Fruit fly (Drosophila melanogaster) whole organism, embryonic: Measurements from ENCODE around the gene ABCB7.

Experiments used
- Adf1 ChIP-seq: fragments of 200-800 bp; sonication (Bioruptor generic); IDR thresholded peaks from 2 replicates; pipeline ENCODE4 v1.3.6; 2022; ENCODE audit warnings: missing biosample characterization, missing genetic modification characterization
- BtbVII ChIP-seq: fragments of 200-800 bp; sonication (Bioruptor generic); optimal IDR thresholded peaks from 3 replicates; lab custom pipeline; 2017; ENCODE audit warnings: missing biosample characterization, mild to moderate bottlenecking, missing genetic modification characterization
- C15 ChIP-seq: fragments of 200-800 bp; sonication (Bioruptor generic); IDR thresholded peaks from 3 replicates; pipeline ENCODE4 v1.3.6; 2022; ENCODE audit warnings: missing biosample characterization, missing genetic modification characterization
- CG12942 ChIP-seq: fragments of 200-800 bp; sonication (Bioruptor generic); optimal IDR thresholded peaks from 3 replicates; lab custom pipeline; 2016; ENCODE audit warnings: missing biosample characterization, missing genetic modification characterization
- CG13424 ChIP-seq: fragments of 200-800 bp; sonication (Bioruptor generic); optimal IDR thresholded peaks from 2 replicates; lab custom pipeline; 2019; ENCODE audit warnings: missing biosample characterization, mild to moderate bottlenecking, missing genetic modification characterization, moderate library complexity
- CG13775 ChIP-seq: fragments of 200-800 bp; sonication (Bioruptor generic); optimal IDR thresholded peaks from 3 replicates; lab custom pipeline; 2017; ENCODE audit warnings: missing biosample characterization, mild to moderate bottlenecking, missing genetic modification characterization
- CG14014 ChIP-seq: fragments of 200-800 bp; sonication (Bioruptor generic); IDR thresholded peaks from 2 replicates; pipeline ENCODE4 v1.3.6; 2022; ENCODE audit warnings: missing biosample characterization, missing genetic modification characterization
- CG14667 ChIP-seq: fragments of 200-800 bp; sonication (Bioruptor generic); IDR thresholded peaks from 2 replicates; pipeline ENCODE4 v1.3.6; 2022; ENCODE audit warnings: missing biosample characterization, missing genetic modification characterization
- CG2202 ChIP-seq: fragments of 200-800 bp; sonication (Bioruptor generic); optimal IDR thresholded peaks from 2 replicates; lab custom pipeline; 2018; ENCODE audit warnings: missing biosample characterization, mild to moderate bottlenecking, missing genetic modification characterization
- CG30403 ChIP-seq: fragments of 200-800 bp; sonication (Bioruptor generic); optimal IDR thresholded peaks from 3 replicates; lab custom pipeline; 2016; ENCODE audit warnings: missing biosample characterization, missing genetic modification characterization
- CG33213 ChIP-seq: fragments of 200-800 bp; sonication (Bioruptor generic); optimal IDR thresholded peaks from 3 replicates; lab custom pipeline; 2016; ENCODE audit warnings: missing biosample characterization, missing genetic modification characterization
- CG3407 ChIP-seq: fragments of 200-800 bp; sonication (Bioruptor generic); optimal IDR thresholded peaks from 2 replicates; lab custom pipeline; 2018; ENCODE audit warnings: missing biosample characterization, mild to moderate bottlenecking, missing genetic modification characterization
- CG34224 ChIP-seq: fragments of 200-800 bp; sonication (Bioruptor generic); IDR thresholded peaks from 3 replicates; pipeline ENCODE4 v1.3.6; 2022; ENCODE audit warnings: missing biosample characterization, missing genetic modification characterization; ENCODE audit not compliant: partially characterized antibody
- CG5180 ChIP-seq: fragments of 200-800 bp; sonication (Bioruptor generic); optimal IDR thresholded peaks from 3 replicates; lab custom pipeline; 2017; ENCODE audit warnings: missing biosample characterization, missing genetic modification characterization, mild to moderate bottlenecking, moderate library complexity, missing genetic modification reagents
- CG6689 ChIP-seq: fragments of 200-800 bp; sonication (Bioruptor generic); IDR thresholded peaks from 2 replicates; pipeline ENCODE4 v1.3.6; 2022; ENCODE audit warnings: missing biosample characterization, missing genetic modification characterization
- CG7357 ChIP-seq: fragments of 200-800 bp; sonication (Bioruptor generic); IDR thresholded peaks from 3 replicates; pipeline ENCODE4 v1.3.6; 2022; ENCODE audit warnings: missing biosample characterization, missing genetic modification characterization
- Camta ChIP-seq: fragments of 200-800 bp; sonication (Bioruptor generic); optimal IDR thresholded peaks from 2 replicates; lab custom pipeline; 2016; ENCODE audit warnings: missing biosample characterization, missing genetic modification characterization
- Dip3 ChIP-seq: fragments of 200-800 bp; sonication (Bioruptor generic); optimal IDR thresholded peaks from 3 replicates; lab custom pipeline; 2016; ENCODE audit warnings: missing biosample characterization, missing genetic modification characterization
- Dref ChIP-seq: fragments of 200-800 bp; sonication (Bioruptor generic); IDR thresholded peaks from 2 replicates; pipeline ENCODE4 v1.3.6; 2022; ENCODE audit warnings: missing biosample characterization, missing genetic modification characterization
- Gsc ChIP-seq: fragments of 200-800 bp; sonication (Bioruptor generic); IDR thresholded peaks from 2 replicates; pipeline ENCODE4 v1.3.6; 2022; ENCODE audit warnings: missing biosample characterization, missing genetic modification characterization
- H2.0 ChIP-seq: fragments of 200-800 bp; sonication (Bioruptor generic); IDR thresholded peaks from 2 replicates; pipeline ENCODE4 v1.3.6; 2022; ENCODE audit warnings: missing biosample characterization, missing genetic modification characterization
- HHEX ChIP-seq: fragments of 200-800 bp; sonication (Bioruptor generic); optimal IDR thresholded peaks from 3 replicates; lab custom pipeline; 2017; ENCODE audit warnings: missing biosample characterization, mild to moderate bottlenecking, missing genetic modification characterization, missing genetic modification reagents
- Hmx ChIP-seq: fragments of 200-800 bp; sonication (Bioruptor generic); optimal IDR thresholded peaks from 2 replicates; lab custom pipeline; 2016; ENCODE audit warnings: missing biosample characterization, missing genetic modification characterization
- Max ChIP-seq: fragments of 200-800 bp; sonication (Bioruptor generic); optimal IDR thresholded peaks from 2 replicates; lab custom pipeline; 2016; ENCODE audit warnings: missing biosample characterization, mild to moderate bottlenecking, missing genetic modification characterization
- Meics ChIP-seq: fragments of 200-800 bp; sonication (Bioruptor generic); optimal IDR thresholded peaks from 2 replicates; lab custom pipeline; 2017; ENCODE audit warnings: missing biosample characterization, mild to moderate bottlenecking, missing genetic modification characterization
- Mes4 ChIP-seq: fragments of 200-800 bp; sonication (Bioruptor generic); optimal IDR thresholded peaks from 2 replicates; lab custom pipeline; 2016; ENCODE audit warnings: missing biosample characterization, missing genetic modification characterization
- Ssrp ChIP-seq: fragments of 200-800 bp; sonication (Bioruptor generic); optimal IDR thresholded peaks from 2 replicates; lab custom pipeline; 2018; ENCODE audit warnings: missing biosample characterization, mild to moderate bottlenecking, missing genetic modification characterization, moderate library complexity
- Vsx1 ChIP-seq: fragments of 200-800 bp; sonication (Bioruptor generic); optimal IDR thresholded peaks from 2 replicates; lab custom pipeline; 2017; ENCODE audit warnings: missing biosample characterization, mild to moderate bottlenecking, missing genetic modification characterization, missing genetic modification reagents
- Xbp1 ChIP-seq: fragments of 200-800 bp; sonication (Bioruptor generic); optimal IDR thresholded peaks from 3 replicates; lab custom pipeline; 2016; ENCODE audit warnings: missing biosample characterization, mild to moderate bottlenecking, missing genetic modification characterization
- al ChIP-seq: fragments of 200-800 bp; sonication (Bioruptor generic); IDR thresholded peaks from 2 replicates; pipeline ENCODE4 v1.3.6; 2022; ENCODE audit warnings: missing biosample characterization, missing genetic modification characterization
- bbx ChIP-seq: fragments of 200-800 bp; sonication (Bioruptor generic); IDR thresholded peaks from 2 replicates; pipeline ENCODE4 v1.3.6; 2022; ENCODE audit warnings: missing biosample characterization, missing genetic modification characterization; ENCODE audit not compliant: partially characterized antibody
- cg ChIP-seq: fragments of 200-800 bp; sonication (Bioruptor generic); optimal IDR thresholded peaks from 3 replicates; lab custom pipeline; 2019; ENCODE audit warnings: missing biosample characterization, mild to moderate bottlenecking, missing genetic modification characterization, moderate library complexity
- corto ChIP-seq: fragments of 200-800 bp; sonication (Bioruptor generic); optimal IDR thresholded peaks from 2 replicates; lab custom pipeline; 2016; ENCODE audit warnings: missing biosample characterization, mild to moderate bottlenecking, missing genetic modification characterization, moderate library complexity
- croc ChIP-seq: fragments of 200-800 bp; sonication (Bioruptor generic); conservative IDR thresholded peaks from 3 replicates; pipeline ENCODE4 v1.3.6; 2022; ENCODE audit warnings: missing biosample characterization, missing genetic modification characterization
- dati ChIP-seq: fragments of 200-800 bp; sonication (Bioruptor generic); IDR thresholded peaks from 2 replicates; pipeline ENCODE4 v1.3.6; 2022; ENCODE audit warnings: missing biosample characterization, missing genetic modification characterization
- dpn ChIP-seq, 2 experiments: fragments of 200-800 bp; sonication (Bioruptor generic); optimal IDR thresholded peaks; 3 replicates each; lab custom pipeline; 2016; ENCODE audit warnings: missing biosample characterization in 2 of 2, missing genetic modification characterization in 2 of 2
- ems ChIP-seq: fragments of 200-800 bp; sonication (Bioruptor generic); optimal IDR thresholded peaks from 3 replicates; lab custom pipeline; 2016; ENCODE audit warnings: missing biosample characterization, missing genetic modification characterization
- en ChIP-seq: fragments of 200-800 bp; sonication (Bioruptor generic); optimal IDR thresholded peaks from 2 replicates; lab custom pipeline; 2016; ENCODE audit warnings: missing biosample characterization, missing genetic modification characterization
- klu ChIP-seq: fragments of 200-800 bp; sonication (Bioruptor generic); IDR thresholded peaks from 2 replicates; pipeline ENCODE4 v1.3.6; 2022; ENCODE audit warnings: missing biosample characterization, missing genetic modification characterization
- luna ChIP-seq: fragments of 200-800 bp; sonication (Bioruptor generic); optimal IDR thresholded peaks from 2 replicates; lab custom pipeline; 2016; ENCODE audit warnings: missing biosample characterization, missing genetic modification characterization
- mld ChIP-seq: fragments of 200-800 bp; sonication (Bioruptor generic); IDR thresholded peaks from 3 replicates; pipeline ENCODE4 v1.3.6; 2022; ENCODE audit warnings: missing biosample characterization, missing genetic modification characterization; ENCODE audit not compliant: partially characterized antibody
- sens ChIP-seq: fragments of 200-800 bp; sonication (Bioruptor generic); peaks from one replicate; lab custom pipeline; 2016; ENCODE audit warnings: missing biosample characterization, missing genetic modification characterization
- sens-2 ChIP-seq: fragments of 200-800 bp; sonication (Bioruptor generic); IDR thresholded peaks from 2 replicates; pipeline ENCODE4 v1.3.6; 2022; ENCODE audit warnings: missing biosample characterization, missing genetic modification characterization
- shn ChIP-seq: fragments of 200-800 bp; sonication (Bioruptor generic); optimal IDR thresholded peaks from 3 replicates; lab custom pipeline; 2016; ENCODE audit warnings: missing biosample characterization, missing genetic modification characterization
- stwl ChIP-seq: fragments of 200-800 bp; sonication (Bioruptor generic); optimal IDR thresholded peaks from 3 replicates; lab custom pipeline; 2018; ENCODE audit warnings: missing biosample characterization, mild to moderate bottlenecking, missing genetic modification characterization, moderate library complexity
- tin ChIP-seq: fragments of 200-800 bp; sonication (Bioruptor generic); optimal IDR thresholded peaks from 3 replicates; lab custom pipeline; 2016; ENCODE audit warnings: missing biosample characterization, missing genetic modification characterization
- twi ChIP-seq: fragments of 200-800 bp; optimal IDR thresholded peaks from 2 replicates; lab custom pipeline; 2019; ENCODE audit warnings: missing biosample characterization, mild to moderate bottlenecking, missing genetic modification characterization, moderate library complexity
- vvl ChIP-seq: fragments of 200-800 bp; sonication (Bioruptor generic); IDR thresholded peaks from 2 replicates; pipeline ENCODE4 v1.3.6; 2022; ENCODE audit warnings: missing biosample characterization, missing genetic modification characterization
- z ChIP-seq: fragments of 200-800 bp; sonication (Bioruptor generic); IDR thresholded peaks from 3 replicates; pipeline ENCODE4 v1.3.6; 2022; ENCODE audit warnings: missing biosample characterization, missing genetic modification characterization
- zen ChIP-seq: fragments of 200-800 bp; sonication (Bioruptor generic); optimal IDR thresholded peaks from 3 replicates; lab custom pipeline; 2018; ENCODE audit warnings: missing biosample characterization, mild to moderate bottlenecking, missing genetic modification characterization, moderate library complexity

The ABCB7 gene

dm6 chr3L:1644920-1645567 lies 26.8 kb downstream of the ABCB7 start, which contains the start of the genes alphaCOP and CG13919 (continued):
- TF ChIP-seq Meics (GFP tag; lab: Kevin White, UChicago) (peak; percentile 94), cg (no peak), Xbp1 (GFP tag; lab: Kevin White, UChicago) (peak; percentile 99), sens (peak; percentile 99), corto (GFP tag; lab: Kevin White, UChicago) (peak; percentile 93), CG7357 (peak; percentile 87), shn (GFP tag; lab: Kevin White, UChicago) (peak; percentile 84), ems (GFP tag; lab: Kevin White, UChicago) (peak; percentile 96), CG13775 (peak; percentile 96), CG30403 (GFP tag; lab: Kevin White, UChicago) (peak; percentile 98), vvl (GFP tag; lab: Robert Waterston, UW) (peak; percentile 97), H2.0 (peak; percentile 98), Dip3 (GFP tag; lab: Kevin White, UChicago) (peak; percentile 93), luna (peak; percentile 72), Hmx (GFP tag; lab: Kevin White, UChicago) (peak; percentile 86), Dref (peak; percentile 40; the same call in 1 of the 2 replicates), Camta (GFP tag; lab: Kevin White, UChicago) (peak; percentile 93), CG3407 (peak; percentile 92), zen (tag; lab: Kevin White, UChicago) (peak; percentile 89), Adf1 (GFP tag; lab: Robert Waterston, UW) (peak; percentile 85), dpn (GFP tag; optimal IDR thresholded peaks at IDR 0.05; lab: Kevin White, UChicago) (peak; percentile 95 to 98), CG14667 (GFP tag; lab: Robert Waterston, UW) (peak; percentile 95), en (peak; percentile 65), BtbVII (GFP tag; lab: Kevin White, UChicago) (peak; percentile 92), CG13424 (tag; lab: Kevin White, UChicago) (peak; percentile 97), stwl (tag; lab: Kevin White, UChicago) (peak; percentile 83), CG14014 (GFP tag; lab: Robert Waterston, UW) (peak; percentile 96), mld (GFP tag; lab: Robert Waterston, UW) (no peak), CG2202 (tag; lab: Kevin White, UChicago) (peak; percentile 95), sens-2 (peak; percentile 96), CG12942 (GFP tag; lab: Kevin White, UChicago) (peak; percentile 96), z (GFP tag; lab: Robert Waterston, UW) (no peak), tin (peak; percentile 93), al (GFP tag; lab: Robert Waterston, UW) (peak; percentile 94), CG33213 (GFP tag; lab: Kevin White, UChicago) (peak; percentile 80), C15 (GFP tag; lab: Robert Waterston, UW) (peak; percentile 91), HHEX (GFP tag; lab: Kevin White, UChicago) (peak; percentile 94), dati (GFP tag; lab: Robert Waterston, UW) (peak; percentile 88), CG34224 (GFP tag; lab: Robert Waterston, UW) (0 out of 3 replicates have a peak, but pooled peaks have one; percentile 38), klu (GFP tag; lab: Robert Waterston, UW) (peak; percentile 89), Gsc (GFP tag; lab: Robert Waterston, UW) (peak; percentile 87), CG5180 (GFP tag; lab: Kevin White, UChicago) (peak; percentile 71), twi (tag; lab: Kevin White, UChicago) (peak; percentile 93), Ssrp (tag; lab: Kevin White, UChicago) (peak; percentile 96), croc (GFP tag; lab: Robert Waterston, UW) (peak; percentile 95), CG6689 (GFP tag; lab: Robert Waterston, UW) (peak; percentile 97), bbx (GFP tag; lab: Robert Waterston, UW) (no peak), Mes4 (GFP tag; lab: Kevin White, UChicago) (peak; percentile 89), Vsx1 (GFP tag; lab: Kevin White, UChicago) (peak; percentile 87), Max (peak; percentile 93)
